Worm (Caenorhabditis elegans) whole organism, young adult: ENCODE measurements around the gene fis-2.

Source experiments
- ZK185.1 ChIP-seq: sonication (generic microtip); optimal IDR thresholded peaks from 2 replicates; lab custom pipeline; 2016; ENCODE audit warnings: mild to moderate bottlenecking, missing genetic modification characterization, missing compliant biosample characterization; ENCODE audit not compliant: poor library complexity, severe bottlenecking
- attf-3 ChIP-seq: fragments of 200-800 bp; sonication (Bioruptor generic); conservative IDR thresholded peaks from 2 replicates; pipeline ENCODE4 v1.3.6; 2022; ENCODE audit warnings: missing genetic modification reagents, missing genetic modification characterization, missing compliant biosample characterization
- attf-5 ChIP-seq: fragments of 200-800 bp; sonication (Bioruptor generic); optimal IDR thresholded peaks from 2 replicates; lab custom pipeline; 2018; ENCODE audit warnings: mild to moderate bottlenecking, missing genetic modification characterization, missing compliant biosample characterization
- chd-7 ChIP-seq: sonication (generic microtip); optimal IDR thresholded peaks from 2 replicates; lab custom pipeline; 2016; ENCODE audit warnings: mild to moderate bottlenecking, missing genetic modification characterization, moderate library complexity, missing compliant biosample characterization
- madf-6 ChIP-seq: fragments of 200-800 bp; sonication (Bioruptor generic); IDR thresholded peaks from 2 replicates; pipeline ENCODE4 v1.3.6; 2022; ENCODE audit warnings: missing genetic modification reagents, missing genetic modification characterization, missing compliant biosample characterization
- ztf-22 ChIP-seq: fragments of 200-800 bp; sonication (Bioruptor generic); optimal IDR thresholded peaks from 2 replicates; lab custom pipeline; 2018; ENCODE audit warnings: mild to moderate bottlenecking, missing genetic modification characterization, moderate library complexity, missing compliant biosample characterization

DNA sequence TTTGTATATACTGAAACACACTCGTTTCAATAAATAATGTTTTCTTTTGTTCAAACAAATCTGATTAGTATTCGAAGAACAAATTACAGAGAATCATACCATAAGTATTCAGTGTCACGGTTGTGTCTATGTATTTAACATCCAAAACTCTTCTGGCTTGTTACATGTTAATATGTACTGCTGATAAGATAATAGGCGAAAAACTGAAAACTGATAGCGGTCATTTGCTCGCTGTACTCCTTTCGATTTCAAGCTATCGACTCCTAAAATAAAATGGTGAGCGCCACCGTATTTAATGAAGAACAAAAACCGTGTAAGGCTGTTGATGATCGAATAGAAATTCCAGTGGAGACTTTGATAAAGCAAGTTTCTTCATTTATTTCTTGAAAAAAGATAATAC lies 38.4 kb upstream of the fis-2 start, which contains the start of gene R09F10.1:
- no peak for TF ChIP-seq ztf-22
- TF ChIP-seq ZK185.1 (tag; lab: Kevin White, UChicago): no peak
- no peak for TF ChIP-seq attf-5
- no peak for TF ChIP-seq madf-6 (GFP tag; lab: Robert Waterston, UW)
- TF ChIP-seq attf-3: no peak
- no peak for TF ChIP-seq chd-7 (tag; lab: Kevin White, UChicago)
